Fruit fly (Drosophila melanogaster) whole organism, wandering third instar larva: ENCODE data around the gene CG1387.
A peak's percentile ranks its signal among the peaks of the same experiment; 100 is the strongest.

ENCODE experiments used
- Abd-B ChIP-seq: fragments of >200 bp; optimal IDR thresholded peaks from 2 replicates; lab custom pipeline; 2017; ENCODE audit warnings: missing biosample characterization, missing genetic modification characterization
- Dfd ChIP-seq: fragments of >200 bp; optimal IDR thresholded peaks from 2 replicates; lab custom pipeline; 2017; ENCODE audit warnings: missing biosample characterization, missing genetic modification characterization
- Hnf4 ChIP-seq: fragments of 200-800 bp; sonication (Bioruptor generic); optimal IDR thresholded peaks from 2 replicates; lab custom pipeline; 2016; ENCODE audit warnings: missing biosample characterization, mild to moderate bottlenecking, missing genetic modification characterization
- Myc ChIP-seq: fragments of >200 bp; optimal IDR thresholded peaks from 2 replicates; lab custom pipeline; 2017
- OdsH ChIP-seq: fragments of 200-800 bp; sonication (Bioruptor generic); optimal IDR thresholded peaks from 2 replicates; lab custom pipeline; 2016; ENCODE audit warnings: missing biosample characterization, mild to moderate bottlenecking, missing genetic modification characterization
- fru ChIP-seq: fragments of 200-800 bp; sonication (Bioruptor generic); optimal IDR thresholded peaks from 3 replicates; lab custom pipeline; 2016; ENCODE audit warnings: missing biosample characterization, mild to moderate bottlenecking, missing genetic modification characterization
- h ChIP-seq: fragments of 200-800 bp; sonication (Bioruptor generic); optimal IDR thresholded peaks from 3 replicates; lab custom pipeline; 2016; ENCODE audit warnings: missing biosample characterization, mild to moderate bottlenecking, missing genetic modification characterization
- lola ChIP-seq: fragments of >200 bp; optimal IDR thresholded peaks from 2 replicates; lab custom pipeline; 2017; ENCODE audit warnings: missing biosample characterization, missing genetic modification characterization
- usp ChIP-seq: fragments of >200 bp; optimal IDR thresholded peaks from 2 replicates; lab custom pipeline; 2017; ENCODE audit warnings: missing biosample characterization, missing genetic modification characterization

- TF ChIP-seq usp (GFP tag; lab: Kevin White, UChicago) (no peak), Hnf4 (GFP tag; lab: Kevin White, UChicago) (peak; percentile 84), fru (GFP tag; lab: Kevin White, UChicago) (peak; percentile 83), lola (no peak), Abd-B (no peak), h (GFP tag; lab: Kevin White, UChicago) (peak; percentile 84), Myc (lab: Kevin White, UChicago) (peak; percentile 23), OdsH (GFP tag; lab: Kevin White, UChicago) (peak; percentile 52), Dfd (GFP tag; lab: Kevin White, UChicago) (no peak)
Observed at dm6 chrX:8398177-8399018, 12.8 kb downstream of the CG1387 start, which contains the start of gene CG10555.
